Worm (Caenorhabditis elegans): ENCODE results near the gene nspc-10.
"Not testable (repeated sequence)": the region's sequence is repeated elsewhere in the genome, so short reads cannot be mapped to it uniquely, and the experiment has no call there.

The nspc-10 gene

ce11 chrX:12302755-12303154, 40.7 kb upstream of the nspc-10 start, which contains the start of gene dot-1.3:
dot-1.3 (minus strand) TSS chrX:12302855.
- TF ChIP-seq egl-27, ZK546.5, mbf-1 (tag; optimal IDR thresholded peaks at IDR 0.05): not testable (repeated sequence)

- TF ChIP-seq nhr-12 (tag; optimal IDR thresholded peaks at IDR 0.05) (no peak), C34F6.9 (tag; optimal IDR thresholded peaks at IDR 0.05) (no peak), alr-1 (tag; optimal IDR thresholded peaks at IDR 0.05) (no peak), R02D3.7 (tag; optimal IDR thresholded peaks at IDR 0.05) (no peak), gmeb-1 (tag; optimal IDR thresholded peaks at IDR 0.05) (no peak), ZK546.5 (tag; optimal IDR thresholded peaks at IDR 0.05) (no peak), unc-62 (GFP tag; optimal IDR thresholded peaks at IDR 0.05) (no peak), nhr-21 (tag; optimal IDR thresholded peaks at IDR 0.05) (no peak), lsy-2 (tag; optimal IDR thresholded peaks at IDR 0.05) (no peak), sem-4 (tag; optimal IDR thresholded peaks at IDR 0.05) (no peak), egl-27 (tag; optimal IDR thresholded peaks at IDR 0.05) (no peak), nhr-6 (tag; optimal IDR thresholded peaks at IDR 0.05) (no peak), zag-1 (tag; optimal IDR thresholded peaks at IDR 0.05) (no peak), lin-39 (tag; optimal IDR thresholded peaks at IDR 0.05) (no peak), mdl-1 (tag; optimal IDR thresholded peaks at IDR 0.05) (no peak), sma-3 (GFP tag; optimal IDR thresholded peaks at IDR 0.05) (no peak), nhr-23 (tag; optimal IDR thresholded peaks at IDR 0.05) (no peak)
Measured at ce11 chrX:12304231-12304630, 39.2 kb upstream of the nspc-10 start.

ce11 chrX:12306565-12306964, 36.8 kb upstream of the nspc-10 start, which contains the start of gene phf-32:
phf-32 (plus strand) TSS chrX:12306865.
- no peak for TF ChIP-seq dmd-4 (tag; optimal IDR thresholded peaks at IDR 0.05)
- TF ChIP-seq lin-11 (tag; optimal IDR thresholded peaks at IDR 0.05) = no peak
- no peak for TF ChIP-seq unc-62 (GFP tag; optimal IDR thresholded peaks at IDR 0.05)

ce11 chrX:12308045-12308499, 35.3 kb upstream of the nspc-10 start, which contains the start of gene F17A2.16:
F17A2.16 (plus strand) TSS chrX:12308449.
- not testable (repeated sequence) for TF ChIP-seq egl-27, nhr-23, fos-1 (tag; optimal IDR thresholded peaks at IDR 0.05)

ce11 chrX:12313779-12314178, 29.6 kb upstream of the nspc-10 start:
- TF ChIP-seq nhr-11 (tag; optimal IDR thresholded peaks at IDR 0.05) (no peak), ztf-4 (tag; optimal IDR thresholded peaks at IDR 0.05) (no peak), nhr-21 (tag; optimal IDR thresholded peaks at IDR 0.05) (no peak), sma-3 (GFP tag; optimal IDR thresholded peaks at IDR 0.05) (no peak), Y55F3AM.14 (GFP tag; optimal IDR thresholded peaks at IDR 0.05) (no peak), nhr-23 (tag; optimal IDR thresholded peaks at IDR 0.05) (no peak), nhr-25 (tag; optimal IDR thresholded peaks at IDR 0.05) (no peak), lin-13 (GFP tag; optimal IDR thresholded peaks at IDR 0.05) (no peak), aly-2 (tag; optimal IDR thresholded peaks at IDR 0.05) (no peak), fos-1 (tag; optimal IDR thresholded peaks at IDR 0.05) (no peak), unc-55 (GFP tag; optimal IDR thresholded peaks at IDR 0.05) (no peak), C34F6.9 (tag; optimal IDR thresholded peaks at IDR 0.05) (no peak), gmeb-1 (tag; optimal IDR thresholded peaks at IDR 0.05) (no peak), zag-1 (tag; optimal IDR thresholded peaks at IDR 0.05) (no peak), lin-11 (tag; optimal IDR thresholded peaks at IDR 0.05) (no peak), ztf-1 (GFP tag; conservative IDR thresholded peaks at IDR 0.05) (no peak), mab-5 (tag; optimal IDR thresholded peaks at IDR 0.05) (no peak), egl-27 (tag; optimal IDR thresholded peaks at IDR 0.05) (no peak)

- no peak for TF ChIP-seq unc-62 (GFP tag; optimal IDR thresholded peaks at IDR 0.05)
- no peak for TF ChIP-seq unc-55 (GFP tag; optimal IDR thresholded peaks at IDR 0.05)
- no peak for TF ChIP-seq nhr-6 (tag; optimal IDR thresholded peaks at IDR 0.05)
- no peak for TF ChIP-seq gmeb-1 (tag; optimal IDR thresholded peaks at IDR 0.05)
- no peak for TF ChIP-seq blmp-1 (tag; optimal IDR thresholded peaks at IDR 0.05; ENCODE audit: insufficient read depth)
- TF ChIP-seq ama-1 (optimal IDR thresholded peaks at IDR 0.05) = no peak
- TF ChIP-seq ztf-1 (GFP tag; conservative IDR thresholded peaks at IDR 0.05) = no peak
- no peak for TF ChIP-seq elt-1 (tag; optimal IDR thresholded peaks at IDR 0.05)
- TF ChIP-seq snpc-4 (tag; optimal IDR thresholded peaks at IDR 0.05) = no peak
- TF ChIP-seq sma-9 (GFP tag; optimal IDR thresholded peaks at IDR 0.05) = no peak
- no peak for TF ChIP-seq sma-9 (tag; optimal IDR thresholded peaks at IDR 0.05)
- TF ChIP-seq ceh-16 (tag; optimal IDR thresholded peaks at IDR 0.05) = no peak
- TF ChIP-seq mbf-1 (tag; optimal IDR thresholded peaks at IDR 0.05) = no peak
Measured at ce11 chrX:12314395-12314794, 29.0 kb upstream of the nspc-10 start.
